Fruit fly (Drosophila melanogaster) whole organism, embryonic: ENCODE measurements around the gene Best4.

ENCODE experiments used
- CG10267 ChIP-seq: fragments of 200-800 bp; sonication (Bioruptor generic); optimal IDR thresholded peaks from 2 replicates; lab custom pipeline; 2018; ENCODE audit warnings: missing biosample characterization, mild to moderate bottlenecking, missing genetic modification characterization, moderate library complexity
- CG10979 ChIP-seq: fragments of 200-800 bp; sonication (Bioruptor generic); optimal IDR thresholded peaks from 2 replicates; lab custom pipeline; 2018; ENCODE audit warnings: missing biosample characterization, mild to moderate bottlenecking, missing genetic modification characterization, moderate library complexity
- CG11093 ChIP-seq: fragments of 200-800 bp; sonication (Bioruptor generic); IDR thresholded peaks from 3 replicates; pipeline ENCODE4 v1.3.6; 2022; ENCODE audit warnings: missing biosample characterization, missing genetic modification characterization
- CG12391 ChIP-seq: fragments of 200-800 bp; sonication (Bioruptor generic); optimal IDR thresholded peaks from 3 replicates; lab custom pipeline; 2018; ENCODE audit warnings: missing biosample characterization, mild to moderate bottlenecking, missing genetic modification characterization, moderate library complexity
- CG14050 ChIP-seq: fragments of 200-800 bp; sonication (Bioruptor generic); IDR thresholded peaks from 3 replicates; pipeline ENCODE4 v1.3.6; 2022; ENCODE audit warnings: missing biosample characterization, missing genetic modification characterization
- CG15479 ChIP-seq: fragments of 200-800 bp; sonication (Bioruptor generic); optimal IDR thresholded peaks from 3 replicates; lab custom pipeline; 2019; ENCODE audit warnings: missing biosample characterization, mild to moderate bottlenecking, missing genetic modification characterization, moderate library complexity
- CG1647 ChIP-seq: fragments of 200-800 bp; sonication (Bioruptor generic); optimal IDR thresholded peaks from 3 replicates; lab custom pipeline; 2016; ENCODE audit warnings: missing biosample characterization, missing genetic modification characterization
- CG16779 ChIP-seq: fragments of 200-800 bp; sonication (Bioruptor generic); IDR thresholded peaks from 2 replicates; pipeline ENCODE4 v1.3.6; 2022; ENCODE audit warnings: missing biosample characterization, missing genetic modification characterization
- CG17328 ChIP-seq: fragments of 200-800 bp; sonication (Bioruptor generic); IDR thresholded peaks from 2 replicates; pipeline ENCODE4 v1.3.6; 2022; ENCODE audit warnings: missing biosample characterization, missing genetic modification characterization
- CG17829 ChIP-seq: fragments of 200-800 bp; optimal IDR thresholded peaks from 2 replicates; lab custom pipeline; 2019; ENCODE audit warnings: missing biosample characterization, mild to moderate bottlenecking, missing genetic modification characterization, moderate library complexity
- CG17912 ChIP-seq: fragments of 200-800 bp; sonication (Bioruptor generic); optimal IDR thresholded peaks from 2 replicates; lab custom pipeline; 2018; ENCODE audit warnings: missing biosample characterization, mild to moderate bottlenecking, missing genetic modification characterization
- CG31441 ChIP-seq: fragments of 200-800 bp; sonication (Bioruptor generic); IDR thresholded peaks from 2 replicates; pipeline ENCODE4 v1.3.6; 2022; ENCODE audit warnings: missing biosample characterization, missing genetic modification characterization
- CG3407 ChIP-seq: fragments of 200-800 bp; sonication (Bioruptor generic); optimal IDR thresholded peaks from 2 replicates; lab custom pipeline; 2018; ENCODE audit warnings: missing biosample characterization, mild to moderate bottlenecking, missing genetic modification characterization
- CG6765 ChIP-seq: fragments of 200-800 bp; sonication (Bioruptor generic); optimal IDR thresholded peaks from 3 replicates; lab custom pipeline; 2017; ENCODE audit warnings: missing biosample characterization, mild to moderate bottlenecking, missing genetic modification characterization
- CG8290 ChIP-seq, 3 experiments: fragments of 200-800 bp; sonication (Bioruptor generic); optimal IDR thresholded peaks; 2 replicates each; lab custom pipeline; 2016 to 2019; ENCODE audit warnings: missing biosample characterization in 3 of 3, missing genetic modification characterization in 3 of 3, mild to moderate bottlenecking in 2 of 3, moderate library complexity in 1 of 3
- CG9437 ChIP-seq: fragments of 200-800 bp; sonication (Bioruptor generic); optimal IDR thresholded peaks from 2 replicates; lab custom pipeline; 2018; ENCODE audit warnings: missing biosample characterization, mild to moderate bottlenecking, missing genetic modification characterization
- Dip2 ChIP-seq: fragments of 200-800 bp; sonication (Bioruptor generic); IDR thresholded peaks from 2 replicates; pipeline ENCODE4 v1.3.6; 2022; ENCODE audit warnings: missing biosample characterization, missing genetic modification characterization
- Eip74EF ChIP-seq, 2 experiments: fragments of 200-800 bp in 1 of 2; fragments of >200 bp in 1 of 2; sonication (Bioruptor generic) in 1 of 2; optimal IDR thresholded peaks; 2 replicates each; lab custom pipeline; 2017 to 2019; ENCODE audit warnings: missing biosample characterization in 2 of 2, missing genetic modification characterization in 2 of 2, mild to moderate bottlenecking in 1 of 2, moderate library complexity in 1 of 2
- H2.0 ChIP-seq: fragments of 200-800 bp; sonication (Bioruptor generic); IDR thresholded peaks from 2 replicates; pipeline ENCODE4 v1.3.6; 2022; ENCODE audit warnings: missing biosample characterization, missing genetic modification characterization
- Hr3 ChIP-seq: fragments of 200-800 bp; sonication (Bioruptor generic); optimal IDR thresholded peaks from 3 replicates; lab custom pipeline; 2016; ENCODE audit warnings: missing biosample characterization, missing genetic modification characterization
- Hr51 ChIP-seq, 2 experiments: fragments of 200-800 bp; sonication (Bioruptor generic); optimal IDR thresholded peaks; 2 replicates in 1 of 2; 3 replicates in 1 of 2; lab custom pipeline; 2016 to 2018; ENCODE audit warnings: missing biosample characterization in 2 of 2, missing genetic modification characterization in 2 of 2, mild to moderate bottlenecking in 1 of 2, moderate library complexity in 1 of 2
- MESR4 ChIP-seq: fragments of 200-800 bp; sonication (Bioruptor generic); optimal IDR thresholded peaks from 2 replicates; lab custom pipeline; 2018; ENCODE audit warnings: missing biosample characterization, mild to moderate bottlenecking, missing genetic modification characterization, moderate library complexity
- Mrtf ChIP-seq: fragments of 200-800 bp; sonication (Bioruptor generic); IDR thresholded peaks from 3 replicates; pipeline ENCODE4 v1.3.6; 2022; ENCODE audit warnings: missing biosample characterization, missing genetic modification characterization
- Optix ChIP-seq: fragments of 200-800 bp; sonication (Bioruptor generic); IDR thresholded peaks from 3 replicates; pipeline ENCODE4 v1.3.6; 2022; ENCODE audit warnings: missing biosample characterization, missing genetic modification characterization
- PHDP ChIP-seq: fragments of 200-800 bp; sonication (Bioruptor generic); optimal IDR thresholded peaks from 3 replicates; lab custom pipeline; 2018; ENCODE audit warnings: missing biosample characterization, mild to moderate bottlenecking, missing genetic modification characterization, moderate library complexity
- Side ChIP-seq: fragments of 200-800 bp; sonication (Bioruptor generic); optimal IDR thresholded peaks from 2 replicates; lab custom pipeline; 2016; ENCODE audit warnings: missing biosample characterization, missing genetic modification characterization
- Ssrp ChIP-seq: fragments of 200-800 bp; sonication (Bioruptor generic); optimal IDR thresholded peaks from 2 replicates; lab custom pipeline; 2018; ENCODE audit warnings: missing biosample characterization, mild to moderate bottlenecking, missing genetic modification characterization, moderate library complexity
- Stat92E ChIP-seq, 3 experiments: fragments of >200 bp in 2 of 3; fragments of 200-800 bp in 1 of 3; sonication (Bioruptor generic) in 1 of 3; optimal IDR thresholded peaks; 2 replicates each; lab custom pipeline; 2017 to 2019; ENCODE audit warnings: missing biosample characterization in 3 of 3, missing genetic modification characterization in 3 of 3, mild to moderate bottlenecking in 1 of 3, moderate library complexity in 1 of 3
- bowl ChIP-seq: fragments of 200-800 bp; sonication (Bioruptor generic); IDR thresholded peaks from 2 replicates; pipeline ENCODE4 v1.3.6; 2022; ENCODE audit warnings: missing biosample characterization, missing genetic modification characterization
- cato ChIP-seq: fragments of 200-800 bp; sonication (Bioruptor generic); optimal IDR thresholded peaks from 2 replicates; lab custom pipeline; 2016; ENCODE audit warnings: missing biosample characterization, missing genetic modification characterization, borderline replicate concordance
- chn ChIP-seq: fragments of 200-800 bp; sonication (Bioruptor generic); optimal IDR thresholded peaks from 2 replicates; lab custom pipeline; 2016; ENCODE audit warnings: missing biosample characterization, missing genetic modification characterization
- crol ChIP-seq: fragments of 200-800 bp; sonication (Bioruptor generic); IDR thresholded peaks from 2 replicates; pipeline ENCODE4 v1.3.6; 2022; ENCODE audit warnings: missing biosample characterization, missing genetic modification characterization
- dm ChIP-seq: fragments of 200-800 bp; sonication (Bioruptor generic); optimal IDR thresholded peaks from 3 replicates; lab custom pipeline; 2016; ENCODE audit warnings: missing biosample characterization, missing genetic modification characterization
- dmrt11E ChIP-seq: fragments of 200-800 bp; sonication (Bioruptor generic); optimal IDR thresholded peaks from 3 replicates; lab custom pipeline; 2018; ENCODE audit warnings: missing biosample characterization, mild to moderate bottlenecking, missing genetic modification characterization, moderate library complexity
- emc ChIP-seq: fragments of 200-800 bp; sonication (Bioruptor generic); optimal IDR thresholded peaks from 2 replicates; lab custom pipeline; 2016; ENCODE audit warnings: missing biosample characterization, missing genetic modification characterization
- esg ChIP-seq: fragments of 200-800 bp; sonication (Bioruptor generic); conservative IDR thresholded peaks from 2 replicates; pipeline ENCODE4 v1.3.6; 2022; ENCODE audit warnings: missing biosample characterization, missing genetic modification characterization
- grau ChIP-seq: fragments of 200-800 bp; optimal IDR thresholded peaks from 3 replicates; lab custom pipeline; 2019; ENCODE audit warnings: missing biosample characterization, mild to moderate bottlenecking, missing genetic modification characterization, moderate library complexity
- hbn ChIP-seq: fragments of 200-800 bp; sonication (Bioruptor generic); IDR thresholded peaks from 2 replicates; pipeline ENCODE4 v1.3.6; 2022; ENCODE audit warnings: missing biosample characterization, missing genetic modification characterization; ENCODE audit not compliant: partially characterized antibody
- lola ChIP-seq, 3 experiments: fragments of >200 bp in 2 of 3; fragments of 200-800 bp in 1 of 3; sonication (Bioruptor generic) in 1 of 3; optimal IDR thresholded peaks; 2 replicates each; lab custom pipeline; 2017 to 2019; ENCODE audit warnings: missing biosample characterization in 3 of 3, missing genetic modification characterization in 3 of 3, mild to moderate bottlenecking in 1 of 3, moderate library complexity in 1 of 3
- phol ChIP-seq: fragments of 200-800 bp; sonication (Bioruptor generic); optimal IDR thresholded peaks from 3 replicates; lab custom pipeline; 2018; ENCODE audit warnings: missing biosample characterization, mild to moderate bottlenecking, missing genetic modification characterization, moderate library complexity
- prd ChIP-seq, 3 experiments: fragments of >200 bp in 2 of 3; fragments of 200-800 bp in 1 of 3; sonication (Bioruptor generic) in 1 of 3; optimal IDR thresholded peaks in 2 of 3; IDR thresholded peaks in 1 of 3; 2 replicates in 2 of 3; 3 replicates in 1 of 3; pipeline versions ENCODE4 v1.3.6 to Lab custom; 2017 to 2022; ENCODE audit warnings: missing biosample characterization in 1 of 3, missing genetic modification characterization in 1 of 3
- sens ChIP-seq: fragments of 200-800 bp; sonication (Bioruptor generic); peaks from one replicate; lab custom pipeline; 2016; ENCODE audit warnings: missing biosample characterization, missing genetic modification characterization
- sens-2 ChIP-seq: fragments of 200-800 bp; sonication (Bioruptor generic); IDR thresholded peaks from 2 replicates; pipeline ENCODE4 v1.3.6; 2022; ENCODE audit warnings: missing biosample characterization, missing genetic modification characterization
- slp2 ChIP-seq: fragments of 200-800 bp; sonication (Bioruptor generic); optimal IDR thresholded peaks from 2 replicates; lab custom pipeline; 2016; ENCODE audit warnings: missing biosample characterization, missing genetic modification characterization
- ssp ChIP-seq: fragments of 200-800 bp; sonication (Bioruptor generic); IDR thresholded peaks from 2 replicates; pipeline ENCODE4 v1.3.6; 2022; ENCODE audit warnings: missing biosample characterization, missing genetic modification characterization
- tll ChIP-seq, 2 experiments: fragments of 200-800 bp in 1 of 2; fragments of >200 bp in 1 of 2; sonication (Bioruptor generic) in 1 of 2; optimal IDR thresholded peaks; 2 replicates each; lab custom pipeline; 2017 to 2019; ENCODE audit warnings: missing biosample characterization in 2 of 2, missing genetic modification characterization in 2 of 2, mild to moderate bottlenecking in 1 of 2, moderate library complexity in 1 of 2
- zen ChIP-seq: fragments of 200-800 bp; sonication (Bioruptor generic); optimal IDR thresholded peaks from 3 replicates; lab custom pipeline; 2018; ENCODE audit warnings: missing biosample characterization, mild to moderate bottlenecking, missing genetic modification characterization, moderate library complexity
- zf30C ChIP-seq: fragments of 200-800 bp; sonication (Bioruptor generic); optimal IDR thresholded peaks from 3 replicates; lab custom pipeline; 2018; ENCODE audit warnings: missing biosample characterization, mild to moderate bottlenecking, missing genetic modification characterization
- zfh2 ChIP-seq: fragments of 200-800 bp; sonication (Bioruptor generic); optimal IDR thresholded peaks from 2 replicates; lab custom pipeline; 2016; ENCODE audit warnings: missing biosample characterization, missing genetic modification characterization

The Best4 gene

dm6 chr3L:15330161-15330542 lies 31.4 kb downstream of the Best4 start (continued):
- TF ChIP-seq esg (GFP tag; lab: Robert Waterston, UW) (no peak), Ssrp (tag; lab: Kevin White, UChicago) (peak; percentile 2), H2.0 (GFP tag; lab: Robert Waterston, UW) (no peak), dmrt11E (peak; percentile 81), CG17829 (tag; lab: Kevin White, UChicago) (peak; percentile 30), chn (no peak), CG10979 (tag; lab: Kevin White, UChicago) (peak; percentile 70), CG9437 (GFP tag; lab: Kevin White, UChicago) (no peak), crol (GFP tag; lab: Robert Waterston, UW) (no peak), CG17328 (GFP tag; lab: Robert Waterston, UW) (no peak), bowl (no peak), cato (no peak), phol (tag; lab: Kevin White, UChicago) (peak; percentile 51), Hr3 (GFP tag; lab: Kevin White, UChicago) (peak; percentile 24), Side (GFP tag; lab: Kevin White, UChicago) (no peak), CG11093 (GFP tag; lab: Robert Waterston, UW) (no peak), zf30C (GFP tag; lab: Kevin White, UChicago) (peak; percentile 83), grau (tag; lab: Kevin White, UChicago) (peak; percentile 24), Stat92E (GFP tag; optimal IDR thresholded peaks at IDR 0.05; lab: Kevin White, UChicago) (no peak), emc (no peak), hbn (GFP tag; lab: Robert Waterston, UW) (no peak), Hr51 (GFP tag; optimal IDR thresholded peaks at IDR 0.05; lab: Kevin White, UChicago) (no peak), Optix (GFP tag; lab: Robert Waterston, UW) (no peak), ssp (GFP tag; lab: Robert Waterston, UW) (no peak), sens (GFP tag; lab: Kevin White, UChicago) (no peak), dm (GFP tag; lab: Kevin White, UChicago) (no peak), CG8290 (GFP tag; optimal IDR thresholded peaks at IDR 0.05; lab: Kevin White, UChicago) (no peak), CG8290 (tag; optimal IDR thresholded peaks at IDR 0.05; lab: Kevin White, UChicago) (no peak), CG14050 (GFP tag; lab: Robert Waterston, UW) (no peak), CG12391 (peak; percentile 50), sens-2 (GFP tag; lab: Robert Waterston, UW) (no peak), Dip2 (GFP tag; lab: Robert Waterston, UW) (no peak), zfh2 (GFP tag; lab: Kevin White, UChicago) (no peak), Eip74EF (GFP tag; optimal IDR thresholded peaks at IDR 0.05; lab: Kevin White, UChicago) (no peak), slp2 (GFP tag; lab: Kevin White, UChicago) (no peak), CG15479 (GFP tag; lab: Kevin White, UChicago) (peak; percentile 30), prd (optimal IDR thresholded peaks at IDR 0.05; lab: Kevin White, UChicago) (no peak), prd (GFP tag; IDR thresholded peaks at IDR 0.05; lab: Robert Waterston, UW) (peak; percentile 65), PHDP (tag; lab: Kevin White, UChicago) (no peak), CG16779 (no peak), CG17912 (GFP tag; lab: Kevin White, UChicago) (no peak), CG10267 (tag; lab: Kevin White, UChicago) (peak; percentile 48), lola (GFP tag; optimal IDR thresholded peaks at IDR 0.05; lab: Kevin White, UChicago) (peak in 1 of 3 experiments; percentile 71), Mrtf (no peak), CG1647 (GFP tag; lab: Kevin White, UChicago) (no peak), MESR4 (GFP tag; lab: Kevin White, UChicago) (no peak), zen (tag; lab: Kevin White, UChicago) (peak; percentile 76), CG3407 (GFP tag; lab: Kevin White, UChicago) (no peak), CG31441 (GFP tag; lab: Robert Waterston, UW) (peak; percentile 46), tll (GFP tag; optimal IDR thresholded peaks at IDR 0.05; lab: Kevin White, UChicago) (no peak), CG6765 (GFP tag; lab: Kevin White, UChicago) (no peak)
